Fruit fly (Drosophila melanogaster) Kc167 (cell line): ENCODE data around the gene CG11426.

Experiments used
- h ChIP-seq: fragments of >200 bp; optimal IDR thresholded peaks from 3 replicates; lab custom pipeline; 2018; ENCODE audit warnings: missing external identifiers
- ttk ChIP-seq: sonication (Bioruptor generic); optimal IDR thresholded peaks from 2 replicates; lab custom pipeline; 2017; ENCODE audit warnings: missing external identifiers

DNA sequence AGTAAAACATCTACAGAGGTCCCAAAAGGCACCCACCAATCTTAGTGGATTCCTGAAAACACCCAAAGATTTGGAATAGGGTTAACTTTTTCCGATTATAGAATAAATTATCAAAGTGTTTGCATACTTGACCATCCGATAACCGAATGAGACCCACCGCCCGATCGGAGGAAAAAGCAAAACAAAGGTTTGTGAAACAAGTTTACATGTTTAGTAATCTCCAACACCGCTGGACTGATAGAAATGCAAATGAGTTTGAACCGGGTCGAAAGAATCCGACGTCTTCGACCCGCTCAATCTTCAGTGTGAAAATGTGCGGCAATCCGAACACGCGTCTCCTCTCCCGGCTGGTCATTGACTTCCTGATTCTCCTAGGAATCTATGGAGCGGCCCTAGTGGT is 1.8 kb upstream of the CG11426 start, which contains the start of gene CG11437:
- no peak for TF ChIP-seq h (lab: Kevin White, UChicago)
- TF ChIP-seq ttk (lab: Kevin White, UChicago): no peak
